Worm (Caenorhabditis elegans) whole organism, L3 larva: ENCODE results near the gene rab-33.

ENCODE experiments used
- nhr-12 ChIP-seq: fragments of 150-350 bp; optimal IDR thresholded peaks from 2 replicates; lab custom pipeline; 2014; ENCODE audit warnings: missing biosample characterization, missing genetic modification characterization
- unc-62 ChIP-seq: fragments of 150-350 bp; sonication (generic microtip); optimal IDR thresholded peaks from 4 replicates; lab custom pipeline; 2014; ENCODE audit warnings: missing biosample characterization, missing genetic modification reagents, missing genetic modification characterization

- no peak for TF ChIP-seq nhr-12 (tag; lab: Kevin White, UChicago)
- no peak for TF ChIP-seq unc-62
Measured at ce11 chrIII:10486455-10486854, 17.2 kb downstream of the rab-33 start.
